Worm (Caenorhabditis elegans): Measurements from ENCODE around the gene ndx-2.

ndx-2 gene

DNA sequence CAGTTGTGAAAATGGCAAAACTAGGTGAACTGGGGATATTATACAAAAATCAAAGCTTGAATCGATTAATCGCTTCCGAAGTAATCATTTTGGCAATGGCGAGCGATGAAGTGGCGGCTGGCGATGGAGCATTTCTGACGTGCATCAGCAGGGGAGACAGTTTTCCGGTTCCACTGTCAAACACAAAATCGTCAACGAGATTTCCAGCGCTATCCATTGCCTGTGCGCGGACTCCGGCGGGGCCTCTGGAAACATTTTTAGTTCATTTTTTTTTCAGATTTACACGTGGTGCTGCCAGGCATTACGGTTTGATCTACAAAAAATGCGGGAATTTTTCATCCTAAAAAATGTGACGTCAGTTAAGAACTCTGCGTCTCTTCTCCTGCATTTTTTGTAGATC is 23.8 kb upstream of the ndx-2 start:
- TF ChIP-seq daf-12 (tag; optimal IDR thresholded peaks at IDR 0.05) (no peak), nhr-41 (GFP tag; IDR thresholded peaks at IDR 0.05) (no peak), egl-43 (GFP tag; IDR thresholded peaks at IDR 0.05) (no peak), tra-1 (GFP tag; IDR thresholded peaks at IDR 0.05) (peak; percentile 6; the same call in 1 of the 2 replicates)

DNA sequence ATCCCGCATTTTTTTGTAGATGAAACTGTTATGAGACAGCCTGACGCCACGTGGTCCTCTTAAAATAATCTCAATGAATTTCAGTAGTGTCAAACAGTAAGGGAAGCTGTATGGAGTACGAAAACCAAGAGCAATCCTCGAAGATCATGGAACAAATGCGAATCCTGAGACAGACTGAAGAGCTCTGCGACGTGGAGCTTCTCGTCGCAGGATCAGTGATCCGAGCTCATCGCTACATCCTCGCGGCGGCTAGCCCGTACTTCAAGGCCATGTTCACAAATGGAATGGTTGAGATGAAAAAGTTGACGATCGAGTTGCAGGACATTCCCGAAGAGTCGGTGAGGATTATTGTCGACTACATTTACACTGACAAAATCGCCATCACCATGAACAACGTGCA is 19.4 kb upstream of the ndx-2 start:
- TF ChIP-seq aha-1 (tag), result peak; percentile 96
- TF ChIP-seq zag-1 (tag; optimal IDR thresholded peaks at IDR 0.05), result no peak
- TF ChIP-seq jun-1 (tag; optimal IDR thresholded peaks at IDR 0.05), result no peak
- TF ChIP-seq lim-7 (GFP tag; IDR thresholded peaks at IDR 0.05), result no peak

DNA sequence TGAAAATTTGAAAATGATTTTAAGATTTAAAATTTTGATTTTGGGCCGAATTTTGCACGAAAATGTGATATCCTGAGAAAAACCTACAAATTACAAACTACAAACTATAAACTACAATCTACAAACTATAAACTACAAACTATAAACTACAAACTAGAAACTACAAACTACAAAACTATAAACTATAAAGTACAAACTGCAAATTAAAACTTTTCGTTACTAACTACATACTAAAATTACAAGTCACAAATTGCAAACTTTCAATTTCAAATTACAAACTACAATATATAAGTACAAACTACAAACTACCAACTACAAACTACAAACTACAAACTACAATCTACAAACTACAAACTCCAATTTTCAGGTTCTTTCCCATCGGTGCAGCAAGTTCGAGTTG is 18.7 kb upstream of the ndx-2 start:
- TF ChIP-seq ceh-82 (tag; optimal IDR thresholded peaks at IDR 0.05) (no peak), hlh-11 (tag; optimal IDR thresholded peaks at IDR 0.05) (no peak), cey-2 (tag; optimal IDR thresholded peaks at IDR 0.05; ENCODE audit: borderline replicate concordance, insufficient read depth) (no peak), nhr-28 (tag; optimal IDR thresholded peaks at IDR 0.05) (peak; percentile 92), daf-12 (tag; optimal IDR thresholded peaks at IDR 0.05) (no peak), ztf-7 (tag; optimal IDR thresholded peaks at IDR 0.05) (no peak), nhr-237 (tag; optimal IDR thresholded peaks at IDR 0.05) (no peak), saeg-2 (GFP tag; IDR thresholded peaks at IDR 0.05) (no peak), spr-3 (GFP tag; optimal IDR thresholded peaks at IDR 0.05) (no peak)

DNA sequence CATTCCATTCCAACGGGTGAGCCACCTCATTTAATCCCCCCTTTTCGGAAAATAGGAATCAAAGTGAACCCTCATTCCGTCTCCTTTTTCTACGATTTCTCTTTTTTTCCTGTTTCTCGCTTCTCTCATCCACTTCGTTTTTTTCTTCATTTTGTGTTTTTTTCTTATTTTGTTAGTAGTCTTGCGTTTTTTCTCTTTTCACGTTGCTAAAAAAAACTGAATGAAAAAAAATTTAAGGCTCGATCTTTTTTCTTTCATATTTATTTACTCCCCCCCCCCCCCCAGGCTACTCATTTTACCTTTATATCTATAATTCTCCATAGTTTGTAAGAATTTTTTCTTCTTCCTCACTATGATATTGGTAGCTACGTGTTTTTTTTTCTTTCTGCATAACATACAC is 12.8 kb upstream of the ndx-2 start:
- TF ChIP-seq aha-1 (tag) (peak; percentile 30), mdt-29 (GFP tag; IDR thresholded peaks at IDR 0.05) (no peak), unc-62 (GFP tag; optimal IDR thresholded peaks at IDR 0.05 in 1 of 2) (peak in 1 of 2 experiments; percentile 94), unc-62 (tag; optimal IDR thresholded peaks at IDR 0.05) (no peak)

DNA sequence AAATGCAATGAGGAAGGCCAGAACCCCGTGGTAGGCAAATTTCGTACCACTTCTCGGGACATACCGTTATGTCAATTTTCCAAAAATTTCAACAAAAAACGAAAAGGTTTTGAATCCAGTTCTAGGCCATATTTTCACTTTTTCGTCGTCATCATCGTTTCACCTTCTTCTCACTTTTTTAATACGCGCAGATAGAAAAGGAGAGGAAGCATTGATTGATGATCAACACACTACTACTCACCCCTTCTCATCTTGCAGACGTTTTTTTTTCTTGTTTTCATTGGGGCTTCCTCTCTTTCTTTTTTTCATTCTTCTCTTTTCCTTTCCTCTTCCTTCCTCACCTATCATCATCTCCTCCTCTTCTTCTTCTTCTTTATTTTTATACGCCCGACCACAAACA is 10.9 kb upstream of the ndx-2 start:
- TF ChIP-seq nhr-28 (tag; optimal IDR thresholded peaks at IDR 0.05) (peak; percentile 37), aha-1 (tag) (no peak)

DNA sequence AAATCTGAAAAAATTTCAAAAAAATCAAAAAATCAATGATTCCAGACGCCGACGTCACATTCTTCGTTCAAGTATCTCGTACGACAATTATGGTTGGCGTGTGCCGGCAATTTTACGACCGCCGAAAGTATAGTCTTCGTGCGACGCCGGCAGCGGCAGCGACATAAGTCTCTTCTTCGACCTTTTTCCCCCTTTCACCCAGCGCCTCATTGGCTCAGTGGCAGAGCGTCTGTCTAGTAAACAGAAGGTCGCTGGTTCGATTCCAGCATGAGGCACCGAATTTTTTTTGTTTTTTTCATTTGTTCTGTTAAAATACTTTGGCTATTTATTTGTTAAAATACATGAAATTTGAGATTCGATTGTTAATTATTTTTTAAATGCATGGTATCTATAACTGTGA is 9.0 kb upstream of the ndx-2 start:
- TF ChIP-seq nhr-28 (tag; optimal IDR thresholded peaks at IDR 0.05) (peak; percentile 51), nhr-237 (tag; optimal IDR thresholded peaks at IDR 0.05) (no peak), ceh-62 (tag; optimal IDR thresholded peaks at IDR 0.05) (no peak), T20F7.1 (GFP tag; optimal IDR thresholded peaks at IDR 0.05) (no peak), mxl-3 (GFP tag; optimal IDR thresholded peaks at IDR 0.05) (peak; percentile 9), spr-1 (tag; optimal IDR thresholded peaks at IDR 0.05) (no peak), pqm-1 (tag; optimal IDR thresholded peaks at IDR 0.05) (no peak), nhr-42 (GFP tag; IDR thresholded peaks at IDR 0.05) (0 out of 2 replicates have a peak, but pooled peaks have one; percentile 21), hlh-11 (tag; optimal IDR thresholded peaks at IDR 0.05) (no peak), ZK337.2 (GFP tag; IDR thresholded peaks at IDR 0.05) (no peak), vab-7 (GFP tag; IDR thresholded peaks at IDR 0.05) (peak; percentile 65), snpc-4 (tag; optimal IDR thresholded peaks at IDR 0.05) (no peak), lin-15B (tag; optimal IDR thresholded peaks at IDR 0.05) (no peak), dve-1 (tag; optimal IDR thresholded peaks at IDR 0.05; ENCODE audit: insufficient read depth) (peak; percentile 30), mdt-29 (GFP tag; IDR thresholded peaks at IDR 0.05) (peak; percentile 34; the same call in 1 of the 2 replicates), hlh-30 (tag; optimal IDR thresholded peaks at IDR 0.05; ENCODE audit: insufficient read depth) (peak; percentile 44), R02D3.7 (tag; optimal IDR thresholded peaks at IDR 0.05) (no peak), fkh-10 (GFP tag; optimal IDR thresholded peaks at IDR 0.05) (no peak), set-16 (GFP tag; IDR thresholded peaks at IDR 0.05) (peak; percentile 48), F26F4.8 (GFP tag; conservative IDR thresholded peaks at IDR 0.05) (0 out of 2 replicates have a peak, but pooled peaks have one; percentile 27), ceh-82 (tag; optimal IDR thresholded peaks at IDR 0.05) (no peak), ces-1 (GFP tag; optimal IDR thresholded peaks at IDR 0.05) (no peak), Y5F2A.4 (GFP tag; optimal IDR thresholded peaks at IDR 0.05) (no peak), nhr-6 (tag; optimal IDR thresholded peaks at IDR 0.05) (no peak), lin-29 (GFP tag; IDR thresholded peaks at IDR 0.05) (no peak), nhr-76 (tag; optimal IDR thresholded peaks at IDR 0.05) (no peak), snpc-1.2 (GFP tag; IDR thresholded peaks at IDR 0.05) (peak; percentile 55; the same call in 1 of the 2 replicates), cey-2 (tag; optimal IDR thresholded peaks at IDR 0.05; ENCODE audit: borderline replicate concordance, insufficient read depth) (no peak), sdz-12 (GFP tag; optimal IDR thresholded peaks at IDR 0.05) (no peak)
